Worm (Caenorhabditis elegans) whole organism, midembryonic: ENCODE results near the gene glrx-22.

Source experiments
- cog-1 ChIP-seq: sonication (generic microtip); optimal IDR thresholded peaks from 2 replicates; lab custom pipeline; 2016; ENCODE audit warnings: missing genetic modification characterization, missing compliant biosample characterization
- flt-1 ChIP-seq: fragments of 200-800 bp; sonication (Bioruptor generic); IDR thresholded peaks from 2 replicates; pipeline ENCODE4 v1.3.6; 2022; ENCODE audit warnings: missing genetic modification characterization, missing compliant biosample characterization
- med-1 ChIP-seq: sonication (generic microtip); optimal IDR thresholded peaks from 2 replicates; lab custom pipeline; 2017; ENCODE audit warnings: missing genetic modification characterization, mild to moderate bottlenecking, missing compliant biosample characterization, antibody characterized with exemption, missing genetic modification reagents; ENCODE audit not compliant: insufficient read depth
- tab-1 ChIP-seq: fragments of 200-800 bp; sonication (Bioruptor generic); IDR thresholded peaks from 2 replicates; pipeline ENCODE4 v1.3.6; 2022; ENCODE audit warnings: missing genetic modification characterization, missing compliant biosample characterization
- ztf-29 ChIP-seq: fragments of 200-800 bp; sonication (Bioruptor generic); IDR thresholded peaks from 2 replicates; pipeline ENCODE4 v1.3.6; 2022; ENCODE audit warnings: missing genetic modification reagents, missing genetic modification characterization, missing compliant biosample characterization

DNA sequence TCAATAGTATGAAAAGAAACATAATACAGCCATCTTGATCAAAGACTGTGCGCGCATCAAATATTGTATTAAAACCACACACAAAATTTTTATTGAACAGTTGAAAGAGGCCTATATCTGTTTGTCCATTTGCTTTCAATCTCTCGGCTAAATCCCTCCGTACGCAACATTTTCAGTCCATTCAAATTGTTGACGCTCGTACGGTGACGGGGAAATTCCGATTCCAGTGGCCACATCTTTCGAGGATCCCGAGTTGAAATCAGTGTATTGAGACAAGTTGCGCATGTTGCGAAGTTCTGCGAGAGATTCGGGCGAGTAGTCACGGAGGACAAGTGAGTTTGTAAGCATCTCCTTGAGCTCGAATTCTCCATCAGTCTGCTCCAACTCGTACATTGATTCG is 36.5 kb downstream of the glrx-22 start:
- no peak for TF ChIP-seq tab-1 (GFP tag; lab: Robert Waterston, UW)
- TF ChIP-seq flt-1 (GFP tag; lab: Robert Waterston, UW), result no peak
- TF ChIP-seq ztf-29 (GFP tag; lab: Robert Waterston, UW), result no peak
- TF ChIP-seq cog-1, result no peak
- TF ChIP-seq med-1 (GFP tag; lab: Kevin White, UChicago), result no peak
